Worm (Caenorhabditis elegans) whole organism, L2 larva: Measurements from ENCODE around the gene C37C3.17.

ENCODE experiments used
- C34F6.9 ChIP-seq: fragments of 150-350 bp; optimal IDR thresholded peaks from 2 replicates; lab custom pipeline; 2014; ENCODE audit warnings: missing biosample characterization, missing genetic modification characterization
- F13H6.1 ChIP-seq: sonication (generic microtip); optimal IDR thresholded peaks from 2 replicates; lab custom pipeline; 2016; ENCODE audit warnings: missing genetic modification characterization, missing compliant biosample characterization
- R02D3.7 ChIP-seq: fragments of 150-350 bp; optimal IDR thresholded peaks from 2 replicates; lab custom pipeline; 2014; ENCODE audit warnings: missing biosample characterization, missing genetic modification characterization
- alr-1 ChIP-seq: fragments of 150-350 bp; optimal IDR thresholded peaks from 2 replicates; lab custom pipeline; 2014; ENCODE audit warnings: missing biosample characterization, missing genetic modification characterization
- blmp-1 ChIP-seq: sonication (generic microtip); optimal IDR thresholded peaks from 2 replicates; lab custom pipeline; 2017; ENCODE audit warnings: missing genetic modification characterization, mild to moderate bottlenecking, missing compliant biosample characterization, antibody characterized with exemption, moderate library complexity; ENCODE audit not compliant: insufficient read depth
- ceh-82 ChIP-seq: fragments of 150-350 bp; optimal IDR thresholded peaks from 2 replicates; lab custom pipeline; 2014; ENCODE audit warnings: missing biosample characterization, missing genetic modification characterization
- dmd-4 ChIP-seq: sonication (generic microtip); optimal IDR thresholded peaks from 2 replicates; lab custom pipeline; 2017; ENCODE audit warnings: missing biosample characterization, missing genetic modification characterization
- fos-1 ChIP-seq: fragments of 150-350 bp; optimal IDR thresholded peaks from 2 replicates; lab custom pipeline; 2014; ENCODE audit warnings: missing biosample characterization, missing genetic modification characterization
- gmeb-1 ChIP-seq: fragments of 150-350 bp; optimal IDR thresholded peaks from 2 replicates; lab custom pipeline; 2014; ENCODE audit warnings: missing biosample characterization, missing genetic modification characterization
- lin-11 ChIP-seq: fragments of 150-350 bp; sonication (generic microtip); optimal IDR thresholded peaks from 2 replicates; lab custom pipeline; 2014; ENCODE audit warnings: missing biosample characterization, missing genetic modification characterization, inconsistent platforms, mixed read lengths
- lin-13 ChIP-seq: fragments of 150-350 bp; optimal IDR thresholded peaks from 2 replicates; lab custom pipeline; 2014; ENCODE audit warnings: missing biosample characterization, missing genetic modification reagents, missing genetic modification characterization
- lin-39 ChIP-seq: fragments of 150-350 bp; optimal IDR thresholded peaks from 2 replicates; lab custom pipeline; 2014; ENCODE audit warnings: missing biosample characterization, missing genetic modification reagents, missing genetic modification characterization
- lsy-2 ChIP-seq, 2 experiments: fragments of 150-350 bp in 1 of 2; sonication (generic microtip) in 1 of 2; optimal IDR thresholded peaks; 2 replicates each; lab custom pipeline; 2014 to 2017; ENCODE audit warnings: missing biosample characterization in 2 of 2, missing genetic modification characterization in 2 of 2
- mbf-1 ChIP-seq: sonication (generic microtip); optimal IDR thresholded peaks from 2 replicates; lab custom pipeline; 2017; ENCODE audit warnings: missing biosample characterization, missing genetic modification characterization
- mdl-1 ChIP-seq, 2 experiments: fragments of 150-350 bp in 1 of 2; sonication (generic microtip) in 1 of 2; optimal IDR thresholded peaks; 2 replicates each; lab custom pipeline; 2017; ENCODE audit warnings: missing biosample characterization in 2 of 2, missing genetic modification characterization in 2 of 2
- nhr-12 ChIP-seq: fragments of 150-350 bp; optimal IDR thresholded peaks from 2 replicates; lab custom pipeline; 2014; ENCODE audit warnings: missing biosample characterization, missing genetic modification characterization
- nhr-129 ChIP-seq: fragments of 150-350 bp; optimal IDR thresholded peaks from 2 replicates; lab custom pipeline; 2014; ENCODE audit warnings: missing biosample characterization, missing genetic modification characterization
- nhr-21 ChIP-seq: fragments of 150-350 bp; optimal IDR thresholded peaks from 2 replicates; lab custom pipeline; 2014; ENCODE audit warnings: missing biosample characterization, missing genetic modification characterization
- nhr-23 ChIP-seq: fragments of 150-350 bp; optimal IDR thresholded peaks from 2 replicates; lab custom pipeline; 2014; ENCODE audit warnings: missing biosample characterization, missing genetic modification reagents, missing genetic modification characterization
- nhr-237 ChIP-seq: fragments of 150-350 bp; optimal IDR thresholded peaks from 2 replicates; lab custom pipeline; 2014; ENCODE audit warnings: missing biosample characterization, missing genetic modification characterization
- peb-1 ChIP-seq: fragments of 150-350 bp; optimal IDR thresholded peaks from 2 replicates; lab custom pipeline; 2014; ENCODE audit warnings: missing biosample characterization, missing genetic modification characterization
- sem-4 ChIP-seq: fragments of 150-350 bp; optimal IDR thresholded peaks from 2 replicates; lab custom pipeline; 2014; ENCODE audit warnings: missing biosample characterization, missing genetic modification reagents, missing genetic modification characterization
- sma-9 ChIP-seq, 2 experiments: fragments of 150-350 bp in 1 of 2; sonication (generic microtip) in 1 of 2; optimal IDR thresholded peaks; 2 replicates each; lab custom pipeline; 2014 to 2016; ENCODE audit warnings: missing genetic modification characterization in 2 of 2, mild to moderate bottlenecking in 1 of 2, missing biosample characterization in 1 of 2, missing compliant biosample characterization in 1 of 2, missing genetic modification reagents in 1 of 2, moderate library complexity in 1 of 2
- unc-39 ChIP-seq: fragments of 150-350 bp; optimal IDR thresholded peaks from 2 replicates; lab custom pipeline; 2014; ENCODE audit warnings: missing biosample characterization, missing genetic modification characterization
- unc-62 ChIP-seq: fragments of 150-350 bp; optimal IDR thresholded peaks from 2 replicates; lab custom pipeline; 2014; ENCODE audit warnings: missing biosample characterization, missing genetic modification reagents, missing genetic modification characterization
- ztf-1 ChIP-seq: fragments of 200-800 bp; sonication (Bioruptor generic); conservative IDR thresholded peaks from 2 replicates; pipeline ENCODE4 v1.3.6; 2022; ENCODE audit warnings: missing genetic modification characterization, missing compliant biosample characterization
- ztf-4 ChIP-seq: fragments of 150-350 bp; optimal IDR thresholded peaks from 2 replicates; lab custom pipeline; 2014; ENCODE audit warnings: missing biosample characterization, missing genetic modification characterization

Gene C37C3.17

DNA sequence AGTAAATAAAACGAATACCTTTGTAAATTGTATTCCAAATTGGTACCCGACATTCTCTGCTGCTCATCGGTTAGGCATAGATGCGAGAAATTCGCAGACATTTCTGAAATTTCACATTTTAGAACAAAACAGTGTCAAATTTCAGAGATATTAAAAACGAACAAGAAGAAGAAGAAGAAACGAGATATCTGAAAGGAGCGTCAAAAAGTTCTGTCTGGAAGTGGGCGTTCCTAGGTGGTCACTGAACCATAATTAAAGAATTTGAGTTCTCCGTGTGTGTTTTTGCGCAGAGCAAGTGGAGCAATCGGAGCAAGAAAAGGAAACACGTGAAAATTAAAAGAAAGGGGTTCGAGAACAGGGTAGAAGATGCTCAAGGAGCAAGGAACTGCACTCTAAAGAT is 38.1 kb upstream of the C37C3.17 start, which contains the start of gene F40A3.7:
Gene F40A3.7 (minus strand): TSS at position 101 of the 400 bp plus-strand sequence.
- no peak for TF ChIP-seq nhr-21 (tag; lab: Kevin White, UChicago)
- no peak for TF ChIP-seq C34F6.9 (tag; lab: Kevin White, UChicago)
- no peak for TF ChIP-seq lin-39 (tag; lab: Kevin White, UChicago)
- no peak for TF ChIP-seq nhr-23 (tag; lab: Kevin White, UChicago)
- TF ChIP-seq lsy-2 (tag; optimal IDR thresholded peaks at IDR 0.05; lab: Kevin White, UChicago), result no peak
- TF ChIP-seq sma-9 (GFP tag; optimal IDR thresholded peaks at IDR 0.05; lab: Kevin White, UChicago), result no peak
- no peak for TF ChIP-seq sma-9 (tag; optimal IDR thresholded peaks at IDR 0.05; lab: Kevin White, UChicago)
- no peak for TF ChIP-seq nhr-237 (tag; lab: Kevin White, UChicago)
- TF ChIP-seq ztf-1 (GFP tag; lab: Robert Waterston, UW), result no peak
- no peak for TF ChIP-seq blmp-1 (tag; lab: Kevin White, UChicago)
- no peak for TF ChIP-seq dmd-4 (tag; lab: Kevin White, UChicago)
- TF ChIP-seq, all 48 proteins: peak for 0

- TF ChIP-seq peb-1 (tag; lab: Kevin White, UChicago) (no peak), alr-1 (no peak), sem-4 (peak; percentile 3), blmp-1 (tag; lab: Kevin White, UChicago) (no peak), nhr-12 (tag; lab: Kevin White, UChicago) (no peak), nhr-129 (tag; lab: Kevin White, UChicago) (peak; percentile 92), C34F6.9 (tag; lab: Kevin White, UChicago) (peak; percentile 71), sma-9 (GFP tag; optimal IDR thresholded peaks at IDR 0.05; lab: Kevin White, UChicago) (peak; percentile 49), sma-9 (tag; optimal IDR thresholded peaks at IDR 0.05; lab: Kevin White, UChicago) (no peak), lsy-2 (tag; optimal IDR thresholded peaks at IDR 0.05; lab: Kevin White, UChicago) (peak in 1 of 2 experiments; percentile 44), unc-39 (tag; lab: Kevin White, UChicago) (no peak), nhr-23 (tag; lab: Kevin White, UChicago) (no peak), mdl-1 (tag; optimal IDR thresholded peaks at IDR 0.05; lab: Kevin White, UChicago) (no peak), lin-11 (tag; lab: Kevin White, UChicago) (no peak), F13H6.1 (peak; percentile 34)
Measured at ce11 chrV:7893812-7894381, 32.2 kb upstream of the C37C3.17 start, which contains the start of gene F40A3.6. Gene F40A3.6 (minus strand): TSS chrV:7893862.

ce11 chrV:7891230-7891629 is 29.5 kb upstream of the C37C3.17 start, which contains the start of gene F40A3.1:
Gene F40A3.1 (plus strand): TSS chrV:7891530.
- no peak for TF ChIP-seq nhr-23 (tag; lab: Kevin White, UChicago)
- TF ChIP-seq ztf-4, result no peak
- TF ChIP-seq mdl-1 (tag; optimal IDR thresholded peaks at IDR 0.05; lab: Kevin White, UChicago), result no peak
- no peak for TF ChIP-seq unc-62
- no peak for TF ChIP-seq ztf-1 (GFP tag; lab: Robert Waterston, UW)
- TF ChIP-seq mbf-1 (tag; lab: Kevin White, UChicago), result no peak

DNA sequence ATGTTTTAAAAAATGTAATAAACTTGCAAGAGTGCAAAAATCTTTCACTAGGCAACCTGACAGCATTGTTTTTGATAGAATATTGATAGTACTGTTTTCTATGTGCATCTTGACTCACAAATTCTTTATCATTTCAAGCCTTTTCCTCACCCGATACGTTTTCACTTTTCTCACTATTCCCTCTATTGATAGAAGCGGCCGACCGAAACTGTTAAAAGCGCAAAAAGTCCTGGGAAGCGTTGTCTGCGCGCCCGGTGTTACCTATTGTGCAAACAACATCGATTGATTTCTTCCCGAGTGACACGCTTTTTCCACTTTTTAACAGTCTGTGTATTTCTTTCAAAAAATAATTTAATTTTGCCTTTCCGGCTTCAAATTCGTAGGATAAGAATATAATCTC is 26.3 kb upstream of the C37C3.17 start:
- TF ChIP-seq fos-1 (tag; lab: Kevin White, UChicago), result peak; percentile 50
- no peak for TF ChIP-seq nhr-237 (tag; lab: Kevin White, UChicago)

DNA sequence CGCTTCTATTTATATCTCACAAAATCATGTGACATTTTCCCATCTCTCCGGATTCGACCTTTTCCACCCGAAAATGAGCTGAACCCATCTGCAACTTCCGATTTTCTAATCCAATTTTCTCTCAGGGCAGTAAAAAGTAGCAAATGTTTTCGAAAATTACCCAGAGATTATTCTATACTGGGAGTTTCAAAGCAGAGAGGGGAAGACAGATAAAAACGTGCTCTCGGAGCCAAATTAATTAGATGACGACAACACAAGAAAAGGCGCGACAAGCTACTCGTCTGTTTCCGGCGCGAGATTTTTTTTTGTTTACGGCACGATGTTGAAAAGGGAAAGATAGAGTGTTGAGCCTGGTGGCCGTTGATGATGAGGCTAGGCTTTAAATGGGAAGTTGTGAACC is 22.7 kb upstream of the C37C3.17 start:
- TF ChIP-seq nhr-129 (tag; lab: Kevin White, UChicago) (peak; percentile 19), ztf-1 (GFP tag; lab: Robert Waterston, UW) (no peak), ceh-82 (no peak), C34F6.9 (tag; lab: Kevin White, UChicago) (peak; percentile 21), sem-4 (peak; percentile 3), fos-1 (tag; lab: Kevin White, UChicago) (no peak)

DNA sequence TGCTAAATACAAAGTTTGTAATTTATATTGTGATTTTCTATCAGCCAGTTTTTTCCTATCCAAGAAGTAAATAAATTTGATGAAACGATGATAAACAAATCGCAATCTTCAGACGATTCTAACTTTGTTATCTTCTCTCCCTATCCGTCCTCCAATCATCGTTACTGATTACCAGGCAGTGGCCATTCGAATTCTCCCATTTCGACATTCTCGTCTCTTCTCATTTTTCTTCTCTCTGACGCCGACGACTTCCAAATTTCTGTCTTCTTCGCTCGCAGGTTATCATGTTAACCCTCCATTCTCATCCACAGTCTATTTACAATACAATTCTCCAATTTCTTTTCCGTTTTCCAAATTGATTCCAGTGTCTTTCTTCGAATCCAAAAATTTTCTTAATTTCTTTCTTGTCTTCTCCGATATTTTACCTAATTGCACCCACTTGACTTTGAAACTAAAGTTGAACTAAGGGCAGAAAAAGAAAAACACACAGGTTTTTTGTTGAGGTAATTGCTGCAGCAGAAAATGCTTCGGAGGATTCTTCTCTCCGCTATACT is 16.8 kb upstream of the C37C3.17 start, which contains the start of gene F40A3.2:
Gene F40A3.2 (plus strand): TSS at position 504 of the 554 bp plus-strand sequence.
- TF ChIP-seq lsy-2 (tag; optimal IDR thresholded peaks at IDR 0.05; lab: Kevin White, UChicago) (no peak), lin-13 (GFP tag; lab: Kevin White, UChicago) (no peak), alr-1 (no peak), mdl-1 (tag; optimal IDR thresholded peaks at IDR 0.05; lab: Kevin White, UChicago) (no peak), gmeb-1 (peak; percentile 16), blmp-1 (tag; lab: Kevin White, UChicago) (no peak), nhr-129 (tag; lab: Kevin White, UChicago) (peak; percentile 3), lin-39 (tag; lab: Kevin White, UChicago) (no peak), R02D3.7 (tag; lab: Kevin White, UChicago) (no peak)
- TF ChIP-seq, all 48 proteins: peak for 2
